Worm (Caenorhabditis elegans) whole organism, mixed stage, embryonic: Measurements from ENCODE around the gene fipr-6.

Experiments
- M03D4.4 ChIP-seq: sonication (generic microtip); optimal IDR thresholded peaks from 2 replicates; lab custom pipeline; 2017; ENCODE audit warnings: mild to moderate bottlenecking, missing genetic modification characterization, missing compliant biosample characterization
- bed-3 ChIP-seq: fragments of 200-800 bp; sonication (Bioruptor generic); optimal IDR thresholded peaks from 3 replicates; lab custom pipeline; 2018; ENCODE audit warnings: mild to moderate bottlenecking, missing genetic modification characterization, moderate library complexity, missing compliant biosample characterization
- blmp-1 ChIP-seq: fragments of 150-350 bp; optimal IDR thresholded peaks from 2 replicates; lab custom pipeline; 2014; ENCODE audit warnings: missing biosample characterization, missing genetic modification characterization
- ceh-39 ChIP-seq: fragments of 150-350 bp; optimal IDR thresholded peaks from 2 replicates; lab custom pipeline; 2014; ENCODE audit warnings: missing biosample characterization, missing genetic modification characterization
- ceh-83 ChIP-seq: fragments of 200-800 bp; sonication (Bioruptor generic); optimal IDR thresholded peaks from 2 replicates; lab custom pipeline; 2018; ENCODE audit warnings: mild to moderate bottlenecking, missing genetic modification characterization, missing compliant biosample characterization
- ces-1 ChIP-seq: fragments of 150-350 bp; optimal IDR thresholded peaks from 2 replicates; lab custom pipeline; 2014; ENCODE audit warnings: missing biosample characterization, missing genetic modification reagents, missing genetic modification characterization
- cnd-1 ChIP-seq: fragments of 200-800 bp; sonication (Bioruptor generic); optimal IDR thresholded peaks from 2 replicates; lab custom pipeline; 2018; ENCODE audit warnings: mild to moderate bottlenecking, missing genetic modification characterization, missing compliant biosample characterization
- elt-3 ChIP-seq: fragments of 150-350 bp; optimal IDR thresholded peaks from 2 replicates; lab custom pipeline; 2014; ENCODE audit warnings: missing biosample characterization, missing genetic modification characterization
- ham-2 ChIP-seq: fragments of 200-800 bp; sonication (Bioruptor generic); optimal IDR thresholded peaks from 2 replicates; lab custom pipeline; 2018; ENCODE audit warnings: mild to moderate bottlenecking, missing genetic modification characterization, missing compliant biosample characterization
- hlh-1 ChIP-seq: fragments of 150-350 bp; optimal IDR thresholded peaks from 2 replicates; lab custom pipeline; 2014; ENCODE audit warnings: missing biosample characterization, missing genetic modification reagents, missing genetic modification characterization
- lin-13 ChIP-seq: fragments of 150-350 bp; optimal IDR thresholded peaks from 2 replicates; lab custom pipeline; 2014; ENCODE audit warnings: missing biosample characterization, missing genetic modification characterization
- lin-32 ChIP-seq: fragments of 200-800 bp; sonication (Bioruptor generic); optimal IDR thresholded peaks from 2 replicates; lab custom pipeline; 2018; ENCODE audit warnings: mild to moderate bottlenecking, missing genetic modification characterization, missing compliant biosample characterization
- lsy-2 ChIP-seq: fragments of 150-350 bp; optimal IDR thresholded peaks from 2 replicates; lab custom pipeline; 2014; ENCODE audit warnings: missing biosample characterization, missing genetic modification characterization
- mab-5 ChIP-seq: fragments of 150-350 bp; optimal IDR thresholded peaks from 2 replicates; lab custom pipeline; 2014; ENCODE audit warnings: missing biosample characterization, missing genetic modification characterization
- mep-1 ChIP-seq: fragments of 150-350 bp; optimal IDR thresholded peaks from 2 replicates; lab custom pipeline; 2017; ENCODE audit warnings: missing biosample characterization, missing genetic modification reagents, missing genetic modification characterization, inconsistent platforms
- mls-2 ChIP-seq: sonication (generic microtip); optimal IDR thresholded peaks from 2 replicates; lab custom pipeline; 2016; ENCODE audit warnings: mild to moderate bottlenecking, missing genetic modification characterization, moderate library complexity, missing compliant biosample characterization
- nhr-12 ChIP-seq: fragments of 150-350 bp; optimal IDR thresholded peaks from 2 replicates; lab custom pipeline; 2014; ENCODE audit warnings: missing biosample characterization, missing genetic modification characterization
- nhr-2 ChIP-seq: fragments of 150-350 bp; optimal IDR thresholded peaks from 2 replicates; lab custom pipeline; 2014; ENCODE audit warnings: missing biosample characterization, missing genetic modification characterization
- nhr-28 ChIP-seq: fragments of 150-350 bp; optimal IDR thresholded peaks from 2 replicates; lab custom pipeline; 2014; ENCODE audit warnings: missing biosample characterization, missing genetic modification characterization
- nhr-76 ChIP-seq: sonication (generic microtip); optimal IDR thresholded peaks from 2 replicates; lab custom pipeline; 2017; ENCODE audit warnings: missing biosample characterization, missing genetic modification characterization
- pha-4 ChIP-seq: fragments of 150-350 bp; optimal IDR thresholded peaks from 2 replicates; lab custom pipeline; 2018; ENCODE audit warnings: missing biosample characterization, missing genetic modification reagents, missing genetic modification characterization
- sem-2 ChIP-seq: fragments of 200-800 bp; sonication (Bioruptor generic); optimal IDR thresholded peaks from 2 replicates; lab custom pipeline; 2018; ENCODE audit warnings: mild to moderate bottlenecking, missing genetic modification characterization, missing compliant biosample characterization
- snpc-4 ChIP-seq: fragments of 150-350 bp; optimal IDR thresholded peaks from 2 replicates; lab custom pipeline; 2014; ENCODE audit warnings: missing biosample characterization, missing genetic modification characterization
- sptf-1 ChIP-seq: sonication (generic microtip); optimal IDR thresholded peaks from 2 replicates; lab custom pipeline; 2017; ENCODE audit warnings: mild to moderate bottlenecking, missing genetic modification characterization, moderate library complexity, missing compliant biosample characterization
- tbx-8 ChIP-seq: fragments of 200-800 bp; sonication (Bioruptor generic); optimal IDR thresholded peaks from 2 replicates; lab custom pipeline; 2018; ENCODE audit warnings: mild to moderate bottlenecking, missing genetic modification characterization, moderate library complexity, missing compliant biosample characterization
- unc-120 ChIP-seq: sonication (generic microtip); optimal IDR thresholded peaks from 2 replicates; lab custom pipeline; 2017; ENCODE audit warnings: missing genetic modification characterization, missing compliant biosample characterization; ENCODE audit not compliant: poor library complexity, severe bottlenecking
- unc-39 ChIP-seq: fragments of 150-350 bp; optimal IDR thresholded peaks from 2 replicates; lab custom pipeline; 2014; ENCODE audit warnings: missing biosample characterization, missing genetic modification characterization
- unc-62 ChIP-seq: fragments of 150-350 bp; optimal IDR thresholded peaks from 2 replicates; lab custom pipeline; 2014; ENCODE audit warnings: missing biosample characterization, missing genetic modification reagents, missing genetic modification characterization
- zip-8 ChIP-seq: fragments of 150-350 bp; optimal IDR thresholded peaks from 2 replicates; lab custom pipeline; 2014; ENCODE audit warnings: missing biosample characterization, missing genetic modification characterization
- ztf-11 ChIP-seq: fragments of 150-350 bp; optimal IDR thresholded peaks from 2 replicates; lab custom pipeline; 2014; ENCODE audit warnings: missing biosample characterization, missing genetic modification characterization

The fipr-6 gene

DNA sequence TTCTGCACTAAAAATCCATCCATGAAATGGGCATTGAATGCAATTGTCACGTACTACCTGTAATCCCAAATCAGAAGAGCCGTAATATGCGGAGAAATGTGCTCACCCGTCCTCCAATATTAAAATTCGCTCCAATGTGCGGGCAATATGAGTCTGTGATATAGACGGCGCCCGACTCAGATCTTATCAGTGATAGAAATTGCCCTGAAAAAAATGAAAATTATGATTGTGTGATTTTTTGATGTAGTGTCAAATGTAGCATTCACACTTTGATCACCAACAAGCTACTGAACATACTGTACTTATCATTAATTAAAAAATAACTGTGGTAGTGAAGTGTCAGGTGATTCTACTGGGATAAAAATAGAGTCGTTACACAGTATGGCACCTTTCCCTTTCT, 6.4 kb upstream of the fipr-6 start:
- TF ChIP-seq hlh-1 = no peak
- TF ChIP-seq lsy-2 (tag; lab: Kevin White, UChicago) = no peak
- no peak for TF ChIP-seq cnd-1 (tag; lab: Kevin White, UChicago)
- TF ChIP-seq snpc-4 (tag; lab: Kevin White, UChicago) = no peak
- TF ChIP-seq lin-13 (tag; lab: Kevin White, UChicago) = no peak
- no peak for TF ChIP-seq mab-5 (tag; lab: Kevin White, UChicago)
- no peak for TF ChIP-seq ces-1 (GFP tag; lab: Kevin White, UChicago)
- no peak for TF ChIP-seq nhr-2 (tag; lab: Kevin White, UChicago)
- TF ChIP-seq mls-2 (tag; lab: Kevin White, UChicago) = no peak
- TF ChIP-seq lin-32 (GFP tag; lab: Kevin White, UChicago) = no peak
- no peak for TF ChIP-seq bed-3 (GFP tag; lab: Kevin White, UChicago)
- no peak for TF ChIP-seq pha-4
- TF ChIP-seq ceh-39 (tag; lab: Kevin White, UChicago) = no peak
- no peak for TF ChIP-seq ceh-83 (GFP tag; lab: Kevin White, UChicago)
- TF ChIP-seq ham-2 = no peak
- TF ChIP-seq nhr-76 (tag; lab: Kevin White, UChicago) = no peak

ce11 chrV:10225610-10226009, 5.4 kb upstream of the fipr-6 start, which contains the start of gene daf-36:
Gene daf-36 (minus strand): TSS chrV:10225710.
- TF ChIP-seq blmp-1 (tag; lab: Kevin White, UChicago) (no peak), unc-39 (no peak), ceh-83 (GFP tag; lab: Kevin White, UChicago) (no peak)

ce11 chrV:10227333-10227732, 3.7 kb upstream of the fipr-6 start, which contains the start of gene ttr-19:
Gene ttr-19 (minus strand): TSS chrV:10227433.
- TF ChIP-seq sem-2 (no peak), blmp-1 (tag; lab: Kevin White, UChicago) (no peak), elt-3 (tag; lab: Kevin White, UChicago) (no peak), lsy-2 (tag; lab: Kevin White, UChicago) (no peak), nhr-76 (tag; lab: Kevin White, UChicago) (no peak), nhr-12 (tag; lab: Kevin White, UChicago) (no peak), ces-1 (GFP tag; lab: Kevin White, UChicago) (no peak), mls-2 (tag; lab: Kevin White, UChicago) (no peak)

DNA sequence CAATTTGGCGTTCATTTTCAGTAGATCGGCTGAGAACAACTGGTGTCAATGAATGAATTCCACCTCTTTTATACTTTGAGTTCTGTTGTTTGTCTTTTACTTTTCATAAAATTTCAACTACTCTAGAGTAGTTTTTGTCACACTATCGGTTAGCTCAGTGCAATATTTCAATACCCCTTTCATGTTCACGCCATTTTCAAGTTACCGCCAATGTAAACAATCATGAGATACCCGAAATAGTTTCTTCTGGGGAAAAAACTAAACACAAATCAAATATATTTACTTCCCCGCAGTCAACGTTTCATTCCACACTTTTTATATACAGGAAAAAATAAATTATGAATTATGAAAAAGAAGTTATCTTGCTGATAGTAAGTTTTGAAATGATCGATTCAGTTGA, 2.7 kb upstream of the fipr-6 start, which contains the start of gene fipr-4:
fipr-4 (minus strand) TSS at position 101 of the 400 bp plus-strand sequence.
- TF ChIP-seq lsy-2 (tag; lab: Kevin White, UChicago) (no peak), zip-8 (tag; lab: Kevin White, UChicago) (no peak), ceh-83 (GFP tag; lab: Kevin White, UChicago) (no peak), ces-1 (GFP tag; lab: Kevin White, UChicago) (no peak), mep-1 (tag; lab: Kevin White, UChicago) (no peak), mls-2 (tag; lab: Kevin White, UChicago) (no peak)
- TF ChIP-seq, all 35 proteins: peak for 0

- no peak for TF ChIP-seq unc-120
- no peak for TF ChIP-seq hlh-1
- TF ChIP-seq ceh-39 (tag; lab: Kevin White, UChicago) = no peak
- TF ChIP-seq lin-13 (tag; lab: Kevin White, UChicago) = no peak
- no peak for TF ChIP-seq pha-4
- TF ChIP-seq cnd-1 (tag; lab: Kevin White, UChicago) = no peak
- no peak for TF ChIP-seq ham-2
- TF ChIP-seq unc-39 = no peak
- TF ChIP-seq unc-62 (GFP tag; lab: Kevin White, UChicago) = no peak
- no peak for TF ChIP-seq tbx-8 (GFP tag; lab: Kevin White, UChicago)
- TF ChIP-seq M03D4.4 (tag; lab: Kevin White, UChicago) = no peak
- TF ChIP-seq ztf-11 (tag; lab: Kevin White, UChicago) = no peak
- TF ChIP-seq sem-2 = no peak
- no peak for TF ChIP-seq sptf-1 (tag; lab: Kevin White, UChicago)
- no peak for TF ChIP-seq nhr-2 (tag; lab: Kevin White, UChicago)
- TF ChIP-seq ceh-83 (GFP tag; lab: Kevin White, UChicago) = no peak
- TF ChIP-seq nhr-12 (tag; lab: Kevin White, UChicago) = no peak
- TF ChIP-seq nhr-28 = no peak
- TF ChIP-seq zip-8 (tag; lab: Kevin White, UChicago) = no peak
- TF ChIP-seq lin-32 (GFP tag; lab: Kevin White, UChicago) = no peak
Observed at ce11 chrV:10229222-10229879, 1.7 kb upstream of the fipr-6 start, which contains the start of the genes pyt-1 and fipr-7. Gene pyt-1 (minus strand): TSS chrV:10229322. Gene fipr-7 (plus strand): TSS chrV:10229829.
